Worm (Caenorhabditis elegans): Measurements from ENCODE around the gene atg-13.
A peak's percentile ranks its signal among the peaks of the same experiment; 100 is the strongest.

Gene atg-13

ce11 chrIII:8121132-8121531 lies 36.9 kb downstream of the atg-13 start, which contains the start of gene gei-8:
Gene gei-8, minus strand, starts transcription at chrIII:8121232.
- TF ChIP-seq dsc-1 (tag; optimal IDR thresholded peaks at IDR 0.05) (peak; percentile 38), unc-130 (tag; optimal IDR thresholded peaks at IDR 0.05) (no peak)

- TF ChIP-seq ztf-4 (tag; optimal IDR thresholded peaks at IDR 0.05), result no peak
- TF ChIP-seq ceh-82 (tag; optimal IDR thresholded peaks at IDR 0.05), result no peak
- TF ChIP-seq nhr-76 (tag; optimal IDR thresholded peaks at IDR 0.05), result no peak
- TF ChIP-seq elt-2 (tag; optimal IDR thresholded peaks at IDR 0.05), result no peak
- TF ChIP-seq nhr-12 (tag; optimal IDR thresholded peaks at IDR 0.05), result no peak
- no peak for TF ChIP-seq ceh-90 (tag; optimal IDR thresholded peaks at IDR 0.05)
- no peak for TF ChIP-seq swsn-7 (tag; optimal IDR thresholded peaks at IDR 0.05)
- no peak for TF ChIP-seq F16B12.6 (tag; optimal IDR thresholded peaks at IDR 0.05)
- TF ChIP-seq tbx-2 (tag; optimal IDR thresholded peaks at IDR 0.05), result no peak
- no peak for TF ChIP-seq zip-4 (GFP tag; optimal IDR thresholded peaks at IDR 0.05)
- TF ChIP-seq isw-1 (GFP tag; IDR thresholded peaks at IDR 0.05), result no peak
- no peak for TF ChIP-seq aha-1 (tag; optimal IDR thresholded peaks at IDR 0.05)
- TF ChIP-seq sup-37 (GFP tag; optimal IDR thresholded peaks at IDR 0.05), result no peak
- TF ChIP-seq ces-1 (GFP tag; optimal IDR thresholded peaks at IDR 0.05), result no peak
- TF ChIP-seq egl-27 (tag; optimal IDR thresholded peaks at IDR 0.05), result no peak
- no peak for TF ChIP-seq C16A3.4 (tag; optimal IDR thresholded peaks at IDR 0.05)
- no peak for TF ChIP-seq grh-1 (GFP tag; IDR thresholded peaks at IDR 0.05)
Observed at ce11 chrIII:8117155-8117554, 40.8 kb downstream of the atg-13 start.

- no peak for TF ChIP-seq aha-1 (tag; optimal IDR thresholded peaks at IDR 0.05)
- no peak for TF ChIP-seq efl-1 (optimal IDR thresholded peaks at IDR 0.05)
- TF ChIP-seq efl-1 (GFP tag; optimal IDR thresholded peaks at IDR 0.05 in 1 of 2), result no peak
- TF ChIP-seq nhr-47 (tag; optimal IDR thresholded peaks at IDR 0.05), result no peak
- TF ChIP-seq C16A3.4 (tag; optimal IDR thresholded peaks at IDR 0.05), result no peak
- no peak for TF ChIP-seq C04F5.9 (tag; optimal IDR thresholded peaks at IDR 0.05)
Observed at ce11 chrIII:8115877-8116276, 42.1 kb downstream of the atg-13 start.

ce11 chrIII:8111347-8111746 lies 46.6 kb downstream of the atg-13 start:
- TF ChIP-seq C04F5.9 (tag; optimal IDR thresholded peaks at IDR 0.05), result no peak
- TF ChIP-seq efl-1 (optimal IDR thresholded peaks at IDR 0.05), result no peak
- TF ChIP-seq efl-1 (GFP tag; optimal IDR thresholded peaks at IDR 0.05 in 1 of 2), result peak in 1 of 2 experiments; percentile 24

ce11 chrIII:8109459-8110057 lies 48.4 kb downstream of the atg-13 start:
- TF ChIP-seq efl-3 (GFP tag; optimal IDR thresholded peaks at IDR 0.05) (no peak), sup-37 (GFP tag; optimal IDR thresholded peaks at IDR 0.05) (peak; percentile 31), snu-23 (GFP tag; optimal IDR thresholded peaks at IDR 0.05) (peak; percentile 86), hlh-4 (tag; optimal IDR thresholded peaks at IDR 0.05) (no peak), grh-1 (GFP tag; IDR thresholded peaks at IDR 0.05) (no peak), unc-98 (GFP tag; IDR thresholded peaks at IDR 0.05) (no peak), nhr-12 (tag; optimal IDR thresholded peaks at IDR 0.05) (no peak), C16A3.4 (tag; optimal IDR thresholded peaks at IDR 0.05) (peak; percentile 66), lin-14 (GFP tag; optimal IDR thresholded peaks at IDR 0.05) (peak; percentile 65), rnt-1 (tag; optimal IDR thresholded peaks at IDR 0.05) (peak; percentile 86), mep-1 (tag; optimal IDR thresholded peaks at IDR 0.05) (peak; percentile 75), nhr-28 (tag; optimal IDR thresholded peaks at IDR 0.05) (no peak), Y116A8C.19 (tag; optimal IDR thresholded peaks at IDR 0.05; ENCODE audit: borderline replicate concordance) (no peak), nhr-71 (tag; optimal IDR thresholded peaks at IDR 0.05) (peak; percentile 81), ceh-8 (GFP tag; optimal IDR thresholded peaks at IDR 0.05) (peak; percentile 20), aly-2 (tag; optimal IDR thresholded peaks at IDR 0.05) (peak; percentile 63), ztf-4 (tag; optimal IDR thresholded peaks at IDR 0.05) (no peak), lin-13 (GFP tag; optimal IDR thresholded peaks at IDR 0.05) (peak; percentile 1), isw-1 (GFP tag; IDR thresholded peaks at IDR 0.05) (peak; percentile 29; the same call in 1 of the 2 replicates), ama-1 (optimal IDR thresholded peaks at IDR 0.05) (no peak), snpc-4 (tag; optimal IDR thresholded peaks at IDR 0.05) (peak; percentile 24), mef-2 (tag; optimal IDR thresholded peaks at IDR 0.05) (no peak), C34B4.2 (tag; optimal IDR thresholded peaks at IDR 0.05) (no peak), tlp-1 (tag; optimal IDR thresholded peaks at IDR 0.05) (no peak), ztf-11 (tag; optimal IDR thresholded peaks at IDR 0.05) (peak in 1 of 2 experiments; percentile 51), mab-9 (GFP tag; IDR thresholded peaks at IDR 0.05) (0 out of 2 replicates have a peak, but pooled peaks have one; percentile 24), vab-15 (tag; optimal IDR thresholded peaks at IDR 0.05) (peak; percentile 55), egl-13 (tag; optimal IDR thresholded peaks at IDR 0.05) (peak; percentile 44), unc-130 (tag; optimal IDR thresholded peaks at IDR 0.05) (peak; percentile 49)
